Worm (Caenorhabditis elegans) whole organism, L3 larva: ENCODE results near the gene ins-17.

ENCODE experiments used
- R02D3.7 ChIP-seq: fragments of 150-350 bp; optimal IDR thresholded peaks from 2 replicates; lab custom pipeline; 2014; ENCODE audit warnings: missing biosample characterization, missing genetic modification characterization
- ZK546.5 ChIP-seq: sonication (generic microtip); optimal IDR thresholded peaks from 2 replicates; lab custom pipeline; 2017; ENCODE audit warnings: missing biosample characterization, missing genetic modification characterization
- aly-2 ChIP-seq: fragments of 150-350 bp; optimal IDR thresholded peaks from 2 replicates; lab custom pipeline; 2014; ENCODE audit warnings: missing biosample characterization, missing genetic modification characterization
- ama-1 ChIP-seq: fragments of 150-350 bp; optimal IDR thresholded peaks from 2 replicates; lab custom pipeline; 2018
- ceh-16 ChIP-seq: sonication (generic microtip); optimal IDR thresholded peaks from 2 replicates; lab custom pipeline; 2017; ENCODE audit warnings: missing biosample characterization, missing genetic modification characterization
- ceh-28 ChIP-seq: fragments of 150-350 bp; optimal IDR thresholded peaks from 2 replicates; lab custom pipeline; 2014; ENCODE audit warnings: missing biosample characterization, missing genetic modification reagents, missing genetic modification characterization
- ceh-82 ChIP-seq: fragments of 150-350 bp; optimal IDR thresholded peaks from 2 replicates; lab custom pipeline; 2014; ENCODE audit warnings: missing biosample characterization, missing genetic modification characterization
- ceh-9 ChIP-seq: sonication (generic microtip); optimal IDR thresholded peaks from 2 replicates; lab custom pipeline; 2018; ENCODE audit warnings: missing biosample characterization, missing genetic modification characterization
- egl-27 ChIP-seq: sonication (generic microtip); optimal IDR thresholded peaks from 4 replicates; lab custom pipeline; 2017; ENCODE audit warnings: missing biosample characterization, missing genetic modification reagents, missing genetic modification characterization
- egl-5 ChIP-seq: fragments of 150-350 bp; optimal IDR thresholded peaks from 2 replicates; lab custom pipeline; 2017; ENCODE audit warnings: missing biosample characterization, missing genetic modification reagents, missing genetic modification characterization, inconsistent platforms
- elt-1 ChIP-seq: fragments of 150-350 bp; optimal IDR thresholded peaks from 2 replicates; lab custom pipeline; 2014; ENCODE audit warnings: missing biosample characterization, missing genetic modification characterization
- elt-2 ChIP-seq: sonication (generic microtip); optimal IDR thresholded peaks from 2 replicates; lab custom pipeline; 2016; ENCODE audit warnings: missing genetic modification reagents, mild to moderate bottlenecking, missing genetic modification characterization, missing compliant biosample characterization
- eor-1 ChIP-seq, 2 experiments: fragments of 150-350 bp; optimal IDR thresholded peaks; 2 replicates each; lab custom pipeline; 2014 to 2018; ENCODE audit warnings: missing biosample characterization in 2 of 2, missing genetic modification characterization in 2 of 2
- fos-1 ChIP-seq: fragments of 150-350 bp; optimal IDR thresholded peaks from 2 replicates; lab custom pipeline; 2014; ENCODE audit warnings: missing biosample characterization, missing genetic modification characterization
- jun-1 ChIP-seq: fragments of 150-350 bp; optimal IDR thresholded peaks from 2 replicates; lab custom pipeline; 2014; ENCODE audit warnings: missing biosample characterization, missing genetic modification reagents, missing genetic modification characterization
- lin-39 ChIP-seq: fragments of 150-350 bp; optimal IDR thresholded peaks from 2 replicates; lab custom pipeline; 2018; ENCODE audit warnings: missing biosample characterization, missing genetic modification reagents, missing genetic modification characterization
- lsy-12 ChIP-seq: sonication (generic microtip); optimal IDR thresholded peaks from 2 replicates; lab custom pipeline; 2016; ENCODE audit warnings: mild to moderate bottlenecking, missing genetic modification characterization, missing compliant biosample characterization
- mdl-1 ChIP-seq: fragments of 150-350 bp; optimal IDR thresholded peaks from 2 replicates; lab custom pipeline; 2014; ENCODE audit warnings: missing biosample characterization, missing genetic modification characterization
- nfya-1 ChIP-seq: sonication (generic microtip); optimal IDR thresholded peaks from 2 replicates; lab custom pipeline; 2017; ENCODE audit warnings: missing genetic modification characterization, mild to moderate bottlenecking, missing compliant biosample characterization, antibody characterized with exemption, moderate library complexity; ENCODE audit not compliant: insufficient read depth
- nhr-11 ChIP-seq: fragments of 150-350 bp; optimal IDR thresholded peaks from 2 replicates; lab custom pipeline; 2014; ENCODE audit warnings: missing biosample characterization, missing genetic modification characterization
- nhr-23 ChIP-seq: fragments of 150-350 bp; optimal IDR thresholded peaks from 2 replicates; lab custom pipeline; 2014; ENCODE audit warnings: missing biosample characterization, missing genetic modification reagents, missing genetic modification characterization
- nhr-237 ChIP-seq: fragments of 150-350 bp; optimal IDR thresholded peaks from 2 replicates; lab custom pipeline; 2014; ENCODE audit warnings: missing biosample characterization, missing genetic modification characterization
- nhr-25 ChIP-seq: sonication (generic microtip); optimal IDR thresholded peaks from 2 replicates; lab custom pipeline; 2017; ENCODE audit warnings: missing biosample characterization, missing genetic modification characterization
- nhr-28 ChIP-seq: fragments of 150-350 bp; optimal IDR thresholded peaks from 2 replicates; lab custom pipeline; 2014; ENCODE audit warnings: missing biosample characterization, missing genetic modification characterization
- nhr-43 ChIP-seq: sonication (generic microtip); optimal IDR thresholded peaks from 2 replicates; lab custom pipeline; 2016; ENCODE audit warnings: mild to moderate bottlenecking, missing genetic modification characterization, missing compliant biosample characterization; ENCODE audit not compliant: poor library complexity, severe bottlenecking
- nhr-67 ChIP-seq: fragments of 150-350 bp; optimal IDR thresholded peaks from 2 replicates; lab custom pipeline; 2014; ENCODE audit warnings: missing biosample characterization, missing genetic modification characterization
- nhr-77 ChIP-seq: fragments of 150-350 bp; optimal IDR thresholded peaks from 2 replicates; lab custom pipeline; 2014; ENCODE audit warnings: missing biosample characterization, missing genetic modification characterization
- pqm-1 ChIP-seq: fragments of 150-350 bp; optimal IDR thresholded peaks from 2 replicates; lab custom pipeline; 2017; ENCODE audit warnings: missing biosample characterization, missing genetic modification characterization, inconsistent platforms
- sea-2 ChIP-seq: fragments of 150-350 bp; sonication (generic microtip); optimal IDR thresholded peaks from 4 replicates; lab custom pipeline; 2014; ENCODE audit warnings: missing biosample characterization, missing genetic modification reagents, missing genetic modification characterization
- skn-1 ChIP-seq: fragments of 150-350 bp; optimal IDR thresholded peaks from 2 replicates; lab custom pipeline; 2014; ENCODE audit warnings: missing biosample characterization, missing genetic modification characterization
- snpc-4 ChIP-seq: fragments of 150-350 bp; optimal IDR thresholded peaks from 2 replicates; lab custom pipeline; 2014; ENCODE audit warnings: missing biosample characterization, missing genetic modification characterization
- tbx-2 ChIP-seq: sonication (generic microtip); optimal IDR thresholded peaks from 2 replicates; lab custom pipeline; 2016; ENCODE audit warnings: mild to moderate bottlenecking, missing genetic modification characterization, missing compliant biosample characterization
- unc-39 ChIP-seq: sonication (generic microtip); optimal IDR thresholded peaks from 4 replicates; lab custom pipeline; 2017; ENCODE audit warnings: missing biosample characterization, missing genetic modification characterization
- unc-62 ChIP-seq: fragments of 150-350 bp; sonication (generic microtip); optimal IDR thresholded peaks from 4 replicates; lab custom pipeline; 2014; ENCODE audit warnings: missing biosample characterization, missing genetic modification reagents, missing genetic modification characterization
- ztf-11 ChIP-seq: fragments of 150-350 bp; optimal IDR thresholded peaks from 2 replicates; lab custom pipeline; 2014; ENCODE audit warnings: missing biosample characterization, missing genetic modification characterization
- ztf-4 ChIP-seq: fragments of 150-350 bp; optimal IDR thresholded peaks from 2 replicates; lab custom pipeline; 2014; ENCODE audit warnings: missing biosample characterization, missing genetic modification characterization

Gene ins-17

DNA sequence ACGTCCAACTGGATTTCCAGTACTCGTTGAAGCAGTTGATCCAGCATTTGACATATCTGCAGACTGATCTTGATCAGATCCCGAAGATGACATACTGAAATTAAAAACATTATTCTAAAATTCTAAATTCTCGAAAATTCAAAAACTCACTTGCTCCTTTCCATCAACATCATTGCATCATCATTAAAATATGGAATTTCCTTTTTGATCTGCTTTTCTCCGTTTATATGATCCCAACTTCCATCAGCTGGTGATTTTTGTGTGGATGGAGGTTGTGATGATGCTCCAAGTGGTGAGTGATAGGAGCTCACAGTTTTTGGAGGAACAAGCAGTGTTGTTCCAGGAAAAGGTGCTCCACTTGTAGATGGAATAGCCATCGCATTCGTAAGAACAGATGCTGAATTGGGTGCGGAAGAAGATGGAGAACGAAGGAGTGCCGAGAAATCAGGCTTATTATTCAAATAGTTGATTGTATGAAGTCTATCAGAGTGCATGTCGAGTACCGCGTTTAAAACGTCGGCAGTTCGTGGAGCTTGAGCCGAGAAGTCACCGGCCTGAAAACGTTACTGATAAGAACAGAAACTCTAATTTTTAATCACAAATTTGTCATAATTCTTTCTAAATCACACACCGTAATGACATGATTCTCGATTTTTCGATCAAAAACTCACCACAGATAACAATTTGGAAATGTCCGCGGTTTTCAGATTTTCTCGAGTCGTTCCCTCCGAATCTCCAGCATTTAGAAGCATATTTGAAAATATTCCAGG, 15.8 kb upstream of the ins-17 start:
- TF ChIP-seq elt-2 (peak; percentile 82), nhr-11 (tag; lab: Kevin White, UChicago) (no peak), nhr-43 (tag; lab: Kevin White, UChicago) (peak; percentile 26), ztf-4 (tag; lab: Kevin White, UChicago) (no peak), pqm-1 (tag; lab: Kevin White, UChicago) (peak; percentile 76)

DNA sequence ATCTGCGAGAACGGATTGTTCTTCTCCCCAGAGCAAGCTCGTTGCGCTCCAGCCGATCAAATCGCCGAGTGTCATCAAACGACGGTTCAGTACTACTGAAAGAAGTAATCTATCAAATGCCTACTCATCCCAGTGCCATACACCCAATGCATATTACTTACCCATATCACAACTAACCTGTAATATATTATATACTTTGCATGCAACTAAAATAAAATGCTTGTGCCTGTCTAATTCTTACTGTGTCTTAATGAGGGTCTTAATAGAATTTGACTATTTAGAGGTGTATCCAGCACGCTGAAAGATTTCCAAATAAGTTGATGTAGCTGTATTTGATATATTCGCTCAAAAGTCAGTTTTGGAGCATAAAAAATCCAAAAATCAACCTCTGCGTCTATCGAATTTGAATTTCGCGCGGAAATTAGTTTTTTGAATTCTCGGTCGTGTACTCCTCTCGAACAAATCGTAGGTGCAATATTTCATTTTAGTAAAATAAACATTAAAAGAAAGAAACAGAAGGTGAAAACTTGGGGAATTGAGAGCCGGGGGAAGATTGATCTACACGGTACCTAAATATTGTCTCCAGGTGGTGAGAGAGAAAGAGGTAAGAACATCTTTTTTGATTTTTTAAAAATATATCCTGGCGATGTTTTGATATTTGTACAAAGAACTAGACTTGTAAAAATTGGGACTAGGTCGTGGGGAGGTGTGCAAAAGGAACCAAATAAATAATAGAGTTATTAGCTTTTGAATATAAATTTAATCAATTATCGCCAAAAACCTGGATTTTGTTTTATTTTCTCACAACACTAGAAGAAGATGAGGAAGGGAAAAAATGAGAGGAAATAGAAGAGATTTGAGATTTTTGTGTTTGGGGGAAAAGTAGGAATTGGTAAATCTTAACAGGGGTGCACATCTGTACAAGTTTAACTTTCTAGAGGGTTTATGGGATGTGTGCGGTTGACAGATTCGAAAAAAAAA, 14.1 kb upstream of the ins-17 start:
- TF ChIP-seq nfya-1 (tag; lab: Kevin White, UChicago) (peak; percentile 19), nhr-23 (tag; lab: Kevin White, UChicago) (peak; percentile 14), egl-5 (tag; lab: Kevin White, UChicago) (no peak), ceh-82 (tag; lab: Kevin White, UChicago) (no peak), ceh-28 (tag; lab: Kevin White, UChicago) (peak; percentile 11), nhr-237 (tag; lab: Kevin White, UChicago) (no peak), aly-2 (peak; percentile 19), skn-1 (tag; lab: Kevin White, UChicago) (no peak), tbx-2 (tag; lab: Kevin White, UChicago) (no peak), ztf-4 (tag; lab: Kevin White, UChicago) (peak; percentile 64), ztf-11 (no peak), R02D3.7 (tag; lab: Kevin White, UChicago) (no peak), sea-2 (GFP tag; lab: Kevin White, UChicago) (no peak), ceh-9 (tag; lab: Kevin White, UChicago) (no peak), nhr-43 (tag; lab: Kevin White, UChicago) (peak; percentile 62), lsy-12 (peak; percentile 39), nhr-28 (no peak), nhr-67 (tag; lab: Kevin White, UChicago) (no peak), jun-1 (tag; lab: Kevin White, UChicago) (peak; percentile 53), unc-39 (tag; lab: Kevin White, UChicago) (no peak), nhr-11 (tag; lab: Kevin White, UChicago) (no peak), ceh-16 (tag; lab: Kevin White, UChicago) (no peak), elt-2 (peak; percentile 18), nhr-25 (tag; lab: Kevin White, UChicago) (peak; percentile 5), elt-1 (no peak), snpc-4 (tag; lab: Kevin White, UChicago) (no peak), ama-1 (lab: Kevin White, UChicago) (peak; percentile 37)

DNA sequence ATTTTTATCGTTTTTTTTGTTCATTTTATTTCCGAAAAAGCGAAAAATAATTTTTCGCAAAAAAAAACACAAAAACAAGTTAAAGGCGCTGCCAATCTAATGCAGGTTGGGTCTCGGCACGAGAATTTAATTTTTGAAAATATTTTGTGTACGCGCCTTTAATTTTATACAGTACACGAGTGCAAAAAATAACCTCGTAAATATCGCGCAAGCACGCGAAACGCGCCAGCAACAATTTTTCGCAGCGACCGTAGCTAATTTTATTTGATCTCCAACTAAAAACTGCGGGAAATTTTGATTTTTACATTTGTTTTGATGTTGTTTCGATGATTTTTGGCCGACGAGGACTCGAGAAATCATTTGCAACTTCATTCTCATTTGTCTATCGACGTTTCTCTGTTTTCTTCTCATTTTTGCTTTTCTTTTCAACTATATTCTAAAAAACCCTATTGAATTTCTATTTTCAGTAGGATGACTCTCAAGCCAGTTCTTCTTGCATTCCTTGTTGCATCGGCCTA, 11.6 kb upstream of the ins-17 start, which contains the start of gene cpg-1:
TSS of gene cpg-1 (plus strand) at position 468 of the 518 bp plus-strand sequence.
- TF ChIP-seq skn-1 (tag; lab: Kevin White, UChicago) = no peak

DNA sequence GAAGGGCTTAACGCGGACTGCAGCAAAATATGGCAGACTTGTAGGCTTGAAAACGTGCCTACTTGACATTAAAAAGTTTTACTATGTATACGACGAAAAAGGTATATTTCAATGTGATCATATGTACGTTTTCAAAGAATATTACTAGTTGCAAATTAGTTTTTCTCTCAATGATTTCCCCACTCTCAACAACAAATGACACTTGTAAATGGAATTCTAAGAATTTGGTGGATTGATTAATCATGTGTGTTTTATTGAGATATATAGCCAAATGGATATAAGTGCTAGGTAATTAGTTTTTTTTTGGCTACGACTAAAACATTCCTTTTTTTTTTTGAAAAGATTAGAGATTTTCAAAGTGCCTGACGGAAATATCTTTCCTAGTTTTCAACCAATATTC, 9.9 kb upstream of the ins-17 start:
- TF ChIP-seq fos-1 (tag; lab: Kevin White, UChicago) = no peak
- no peak for TF ChIP-seq nhr-77 (tag; lab: Kevin White, UChicago)
- TF ChIP-seq mdl-1 (tag; lab: Kevin White, UChicago) = no peak
- TF ChIP-seq nhr-11 (tag; lab: Kevin White, UChicago) = peak; percentile 96

DNA sequence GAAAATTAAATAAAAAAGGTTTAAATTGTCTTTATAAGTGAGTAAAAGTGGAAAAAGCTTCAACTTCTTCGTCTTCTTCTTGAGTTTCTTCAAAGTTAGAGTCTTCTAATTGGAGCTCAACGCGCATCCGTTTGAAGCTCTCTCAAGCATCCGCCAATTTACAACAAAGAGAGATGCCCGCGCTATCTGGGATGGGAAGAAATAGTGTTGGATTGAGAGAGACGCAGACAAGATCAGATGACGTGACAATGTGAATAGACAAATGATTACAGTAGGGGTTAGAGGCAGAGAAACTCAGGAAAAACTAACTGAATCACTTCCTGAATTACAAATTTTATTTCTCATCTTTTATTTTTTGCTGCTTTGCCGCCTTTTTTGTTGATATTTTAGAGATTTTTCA, 5.6 kb upstream of the ins-17 start:
- TF ChIP-seq tbx-2 (tag; lab: Kevin White, UChicago) (no peak), unc-62 (GFP tag; lab: Kevin White, UChicago) (no peak), snpc-4 (tag; lab: Kevin White, UChicago) (no peak), jun-1 (tag; lab: Kevin White, UChicago) (no peak), nhr-11 (tag; lab: Kevin White, UChicago) (no peak), nhr-28 (no peak), ceh-16 (tag; lab: Kevin White, UChicago) (no peak), egl-27 (no peak), ZK546.5 (tag; lab: Kevin White, UChicago) (no peak), nhr-67 (tag; lab: Kevin White, UChicago) (no peak), ztf-11 (no peak), nhr-25 (tag; lab: Kevin White, UChicago) (no peak), ceh-28 (tag; lab: Kevin White, UChicago) (no peak), fos-1 (tag; lab: Kevin White, UChicago) (no peak), sea-2 (GFP tag; lab: Kevin White, UChicago) (no peak), nhr-77 (tag; lab: Kevin White, UChicago) (no peak), eor-1 (tag; optimal IDR thresholded peaks at IDR 0.05; lab: Kevin White, UChicago) (no peak), lin-39 (no peak)
